Fruit fly (Drosophila melanogaster) whole organism, embryonic: ENCODE results near the gene Zdhhc8.

Experiments
- Asciz ChIP-seq: fragments of 200-800 bp; sonication (Bioruptor generic); optimal IDR thresholded peaks from 2 replicates; lab custom pipeline; 2017; ENCODE audit warnings: missing biosample characterization, mild to moderate bottlenecking, missing genetic modification characterization, missing genetic modification reagents
- Awh ChIP-seq: fragments of 200-800 bp; sonication (Bioruptor generic); IDR thresholded peaks from 2 replicates; pipeline ENCODE4, ENCODE4 v1.3.6; 2022; ENCODE audit warnings: missing biosample characterization, missing genetic modification characterization
- CG1024 ChIP-seq: fragments of 200-800 bp; sonication (Bioruptor generic); IDR thresholded peaks from 2 replicates; pipeline ENCODE4 v1.3.6; 2022; ENCODE audit warnings: missing biosample characterization, missing genetic modification characterization
- CG10543 ChIP-seq: fragments of 200-800 bp; sonication (Bioruptor generic); optimal IDR thresholded peaks from 3 replicates; lab custom pipeline; 2017; ENCODE audit warnings: missing biosample characterization, mild to moderate bottlenecking, missing genetic modification characterization, moderate library complexity
- CG10654 ChIP-seq: fragments of 200-800 bp; sonication (Bioruptor generic); optimal IDR thresholded peaks from 2 replicates; lab custom pipeline; 2016; ENCODE audit warnings: missing biosample characterization, missing genetic modification characterization
- CG11247 ChIP-seq: fragments of 200-800 bp; sonication (Bioruptor generic); IDR thresholded peaks from 2 replicates; pipeline ENCODE4 v1.3.6; 2022; ENCODE audit warnings: missing biosample characterization, missing genetic modification characterization
- CG12744 ChIP-seq: fragments of 200-800 bp; sonication (Bioruptor generic); optimal IDR thresholded peaks from 2 replicates; lab custom pipeline; 2016; ENCODE audit warnings: missing biosample characterization, missing genetic modification characterization
- CG17361 ChIP-seq: fragments of 200-800 bp; sonication (Bioruptor generic); IDR thresholded peaks from 3 replicates; pipeline ENCODE4 v1.3.6; 2022; ENCODE audit warnings: missing biosample characterization, missing genetic modification characterization
- CG17912 ChIP-seq: fragments of 200-800 bp; sonication (Bioruptor generic); optimal IDR thresholded peaks from 2 replicates; lab custom pipeline; 2018; ENCODE audit warnings: missing biosample characterization, mild to moderate bottlenecking, missing genetic modification characterization
- CG18599 ChIP-seq: fragments of 200-800 bp; sonication (Bioruptor generic); optimal IDR thresholded peaks from 3 replicates; lab custom pipeline; 2017; ENCODE audit warnings: missing biosample characterization, missing genetic modification characterization, mild to moderate bottlenecking, moderate library complexity, missing genetic modification reagents
- CG18619 ChIP-seq: fragments of 200-800 bp; sonication (Bioruptor generic); optimal IDR thresholded peaks from 3 replicates; lab custom pipeline; 2017; ENCODE audit warnings: missing biosample characterization, mild to moderate bottlenecking, missing genetic modification characterization
- CG2889 ChIP-seq: fragments of 200-800 bp; sonication (Bioruptor generic); IDR thresholded peaks from 3 replicates; pipeline ENCODE4 v1.3.6; 2022; ENCODE audit warnings: missing biosample characterization, missing genetic modification characterization
- CG31224 ChIP-seq: fragments of 200-800 bp; sonication (Bioruptor generic); IDR thresholded peaks from 2 replicates; pipeline ENCODE4 v1.3.6; 2022; ENCODE audit warnings: missing biosample characterization, missing genetic modification characterization
- CG33213 ChIP-seq: fragments of 200-800 bp; sonication (Bioruptor generic); optimal IDR thresholded peaks from 3 replicates; lab custom pipeline; 2016; ENCODE audit warnings: missing biosample characterization, missing genetic modification characterization
- CG34376 ChIP-seq: fragments of 200-800 bp; sonication (Bioruptor generic); optimal IDR thresholded peaks from 2 replicates; lab custom pipeline; 2018; ENCODE audit warnings: missing biosample characterization, mild to moderate bottlenecking, missing genetic modification characterization
- CG3995 ChIP-seq: fragments of 200-800 bp; sonication (Bioruptor generic); optimal IDR thresholded peaks from 3 replicates; lab custom pipeline; 2016; ENCODE audit warnings: missing biosample characterization, missing genetic modification characterization
- CG6254 ChIP-seq: fragments of 200-800 bp; sonication (Bioruptor generic); optimal IDR thresholded peaks from 3 replicates; lab custom pipeline; 2017; ENCODE audit warnings: mild to moderate bottlenecking, missing biosample characterization, missing genetic modification reagents, missing genetic modification characterization
- CG6654 ChIP-seq: fragments of 200-800 bp; sonication (Bioruptor generic); optimal IDR thresholded peaks from 2 replicates; lab custom pipeline; 2017; ENCODE audit warnings: missing biosample characterization, mild to moderate bottlenecking, missing genetic modification characterization
- CG8388 ChIP-seq: fragments of 200-800 bp; sonication (Bioruptor generic); optimal IDR thresholded peaks from 2 replicates; lab custom pipeline; 2019; ENCODE audit warnings: missing biosample characterization, mild to moderate bottlenecking, missing genetic modification characterization, moderate library complexity
- CG8478 ChIP-seq: fragments of >200 bp; optimal IDR thresholded peaks from 2 replicates; lab custom pipeline; 2018
- CG9817 ChIP-seq: fragments of 200-800 bp; sonication (Bioruptor generic); optimal IDR thresholded peaks from 2 replicates; lab custom pipeline; 2018; ENCODE audit warnings: missing biosample characterization, mild to moderate bottlenecking, missing genetic modification characterization, moderate library complexity
- CG9932 ChIP-seq: fragments of 200-800 bp; sonication (Bioruptor generic); IDR thresholded peaks from 2 replicates; pipeline ENCODE4 v1.3.6; 2022; ENCODE audit warnings: missing biosample characterization, missing genetic modification characterization
- Chrac-16 ChIP-seq: fragments of 200-800 bp; sonication (Bioruptor generic); optimal IDR thresholded peaks from 3 replicates; lab custom pipeline; 2016; ENCODE audit warnings: missing biosample characterization, missing genetic modification characterization
- H15 ChIP-seq: fragments of 200-800 bp; sonication (Bioruptor generic); IDR thresholded peaks from 3 replicates; pipeline ENCODE4 v1.3.6; 2022; ENCODE audit warnings: missing biosample characterization, missing genetic modification characterization
- Hr51 ChIP-seq, 2 experiments: fragments of 200-800 bp; sonication (Bioruptor generic); optimal IDR thresholded peaks; 2 replicates in 1 of 2; 3 replicates in 1 of 2; lab custom pipeline; 2016 to 2018; ENCODE audit warnings: missing biosample characterization in 2 of 2, missing genetic modification characterization in 2 of 2, mild to moderate bottlenecking in 1 of 2, moderate library complexity in 1 of 2
- MBD-R2 ChIP-seq: fragments of 200-800 bp; sonication (Bioruptor generic); IDR thresholded peaks from 2 replicates; pipeline ENCODE4 v1.3.6; 2022; ENCODE audit warnings: missing biosample characterization, missing genetic modification characterization
- Mad ChIP-seq: fragments of 200-800 bp; sonication (Bioruptor generic); optimal IDR thresholded peaks from 2 replicates; lab custom pipeline; 2016; ENCODE audit warnings: missing biosample characterization, missing genetic modification characterization
- NfI ChIP-seq: fragments of 200-800 bp; sonication (Bioruptor generic); optimal IDR thresholded peaks from 3 replicates; lab custom pipeline; 2018; ENCODE audit warnings: missing biosample characterization, mild to moderate bottlenecking, missing genetic modification characterization, moderate library complexity
- Oaz ChIP-seq: fragments of 200-800 bp; sonication (Bioruptor generic); IDR thresholded peaks from 2 replicates; pipeline ENCODE4 v1.3.6; 2022; ENCODE audit warnings: missing biosample characterization, missing genetic modification characterization
- Pdp1 ChIP-seq, 2 experiments: fragments of 200-800 bp; sonication (Bioruptor generic); optimal IDR thresholded peaks; 3 replicates each; lab custom pipeline; 2016; ENCODE audit warnings: missing biosample characterization in 2 of 2, missing genetic modification characterization in 2 of 2, mild to moderate bottlenecking in 1 of 2, moderate library complexity in 1 of 2
- Spps ChIP-seq: fragments of 200-800 bp; sonication (Bioruptor generic); optimal IDR thresholded peaks from 2 replicates; lab custom pipeline; 2018; ENCODE audit warnings: missing biosample characterization, mild to moderate bottlenecking, missing genetic modification characterization
- Sry-δ ChIP-seq: fragments of 200-800 bp; sonication (Bioruptor generic); optimal IDR thresholded peaks from 2 replicates; lab custom pipeline; 2016; ENCODE audit warnings: missing biosample characterization, missing genetic modification characterization
- Ssrp ChIP-seq: fragments of 200-800 bp; sonication (Bioruptor generic); optimal IDR thresholded peaks from 2 replicates; lab custom pipeline; 2018; ENCODE audit warnings: missing biosample characterization, mild to moderate bottlenecking, missing genetic modification characterization, moderate library complexity
- Vsx1 ChIP-seq: fragments of 200-800 bp; sonication (Bioruptor generic); optimal IDR thresholded peaks from 2 replicates; lab custom pipeline; 2017; ENCODE audit warnings: missing biosample characterization, mild to moderate bottlenecking, missing genetic modification characterization, missing genetic modification reagents
- ap ChIP-seq: fragments of 200-800 bp; sonication (Bioruptor generic); IDR thresholded peaks from 2 replicates; pipeline ENCODE4 v1.3.6; 2022; ENCODE audit warnings: missing biosample characterization, missing genetic modification characterization
- bsh ChIP-seq, 2 experiments: fragments of 200-800 bp; sonication (Bioruptor generic); optimal IDR thresholded peaks; 2 replicates each; lab custom pipeline; 2017 to 2018; ENCODE audit warnings: mild to moderate bottlenecking in 2 of 2, missing biosample characterization in 2 of 2, missing genetic modification characterization in 2 of 2, moderate library complexity in 1 of 2
- cas ChIP-seq: fragments of 200-800 bp; sonication (Bioruptor generic); IDR thresholded peaks from 2 replicates; pipeline ENCODE4 v1.3.6; 2022; ENCODE audit warnings: missing biosample characterization, missing genetic modification characterization
- chn ChIP-seq: fragments of 200-800 bp; sonication (Bioruptor generic); optimal IDR thresholded peaks from 2 replicates; lab custom pipeline; 2016; ENCODE audit warnings: missing biosample characterization, missing genetic modification characterization
- gcm ChIP-seq: fragments of 200-800 bp; sonication (Bioruptor generic); optimal IDR thresholded peaks from 2 replicates; lab custom pipeline; 2019; ENCODE audit warnings: missing biosample characterization, mild to moderate bottlenecking, missing genetic modification characterization, moderate library complexity
- h ChIP-seq: fragments of >200 bp; optimal IDR thresholded peaks from 2 replicates; lab custom pipeline; 2017
- jumu ChIP-seq: fragments of 200-800 bp; sonication (Bioruptor generic); optimal IDR thresholded peaks from 3 replicates; lab custom pipeline; 2016; ENCODE audit warnings: missing biosample characterization, missing genetic modification characterization
- org-1 ChIP-seq: fragments of 200-800 bp; sonication (Bioruptor generic); optimal IDR thresholded peaks from 2 replicates; lab custom pipeline; 2017; ENCODE audit warnings: missing biosample characterization, missing genetic modification characterization
- prd ChIP-seq, 3 experiments: fragments of >200 bp in 2 of 3; fragments of 200-800 bp in 1 of 3; sonication (Bioruptor generic) in 1 of 3; optimal IDR thresholded peaks in 2 of 3; IDR thresholded peaks in 1 of 3; 2 replicates in 2 of 3; 3 replicates in 1 of 3; pipeline versions ENCODE4 v1.3.6 to Lab custom; 2017 to 2022; ENCODE audit warnings: missing biosample characterization in 1 of 3, missing genetic modification characterization in 1 of 3
- pzg ChIP-seq: fragments of 200-800 bp; sonication (Bioruptor generic); optimal IDR thresholded peaks from 3 replicates; lab custom pipeline; 2018; ENCODE audit warnings: missing biosample characterization, mild to moderate bottlenecking, missing genetic modification characterization, moderate library complexity
- sna ChIP-seq: fragments of 200-800 bp; sonication (Bioruptor generic); IDR thresholded peaks from 2 replicates; pipeline ENCODE4 v1.3.6; 2022; ENCODE audit warnings: missing biosample characterization, missing genetic modification characterization; ENCODE audit not compliant: partially characterized antibody
- sr ChIP-seq: fragments of 200-800 bp; sonication (Bioruptor generic); IDR thresholded peaks from 3 replicates; pipeline ENCODE4 v1.3.6; 2022; ENCODE audit warnings: missing biosample characterization, missing genetic modification characterization
- tio ChIP-seq: fragments of 200-800 bp; sonication (Bioruptor generic); optimal IDR thresholded peaks from 2 replicates; lab custom pipeline; 2017; ENCODE audit warnings: missing biosample characterization, missing genetic modification characterization, inconsistent platforms
- tup ChIP-seq: fragments of 200-800 bp; sonication (Bioruptor generic); optimal IDR thresholded peaks from 2 replicates; lab custom pipeline; 2016; ENCODE audit warnings: missing biosample characterization, mild to moderate bottlenecking, missing genetic modification characterization, moderate library complexity
- vfl ChIP-seq: fragments of 200-800 bp; sonication (Bioruptor generic); optimal IDR thresholded peaks from 2 replicates; lab custom pipeline; 2016; ENCODE audit warnings: missing biosample characterization, missing genetic modification characterization
- yki ChIP-seq: fragments of >200 bp; optimal IDR thresholded peaks from 3 replicates; lab custom pipeline; 2018

The Zdhhc8 gene

DNA sequence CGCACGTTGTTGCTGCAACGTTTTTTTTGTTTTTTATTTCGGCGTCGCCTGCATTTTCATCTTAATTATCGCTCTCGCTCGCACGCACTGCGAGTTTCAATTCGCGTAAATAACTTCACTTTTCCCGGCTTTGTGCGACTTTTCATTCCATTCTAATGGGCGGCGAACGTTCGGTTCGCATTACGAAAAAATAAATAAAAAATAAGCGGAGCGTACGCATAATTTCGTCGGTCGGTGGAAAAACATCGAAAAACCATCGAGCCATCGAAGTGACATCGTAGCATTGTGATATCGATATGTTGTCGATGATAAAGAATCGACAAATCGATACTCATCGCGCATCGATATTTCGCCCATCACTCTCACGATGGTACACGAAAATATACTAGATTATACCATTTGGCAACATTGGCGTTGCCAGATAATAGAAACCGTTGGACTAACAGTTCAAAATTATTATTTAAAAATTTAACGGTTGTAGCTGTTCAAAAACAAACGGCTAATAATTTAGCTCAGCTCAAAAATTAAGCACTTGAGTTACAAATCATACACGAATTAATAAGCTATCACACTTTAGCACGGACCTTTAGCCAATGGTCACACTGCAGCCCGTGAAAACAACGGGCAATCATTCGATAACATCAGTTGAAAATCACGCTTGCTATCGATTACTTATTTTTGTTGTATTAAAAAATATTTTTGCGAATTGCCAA is at the start of gene Zdhhc8, which contains the start of gene BCL7-like (continued):
- TF ChIP-seq Spps (no peak), Asciz (GFP tag; lab: Kevin White, UChicago) (no peak), CG8388 (GFP tag; lab: Kevin White, UChicago) (peak; percentile 59), sna (GFP tag; lab: Robert Waterston, UW) (peak; percentile 95), CG8478 (lab: Kevin White, UChicago) (no peak), CG31224 (GFP tag; lab: Robert Waterston, UW) (no peak), CG17912 (GFP tag; lab: Kevin White, UChicago) (no peak), tio (GFP tag; lab: Kevin White, UChicago) (no peak), CG6654 (GFP tag; lab: Kevin White, UChicago) (no peak), tup (GFP tag; lab: Kevin White, UChicago) (no peak), CG10543 (GFP tag; lab: Kevin White, UChicago) (peak; percentile 15), CG1024 (GFP tag; lab: Robert Waterston, UW) (no peak), bsh (GFP tag; optimal IDR thresholded peaks at IDR 0.05; lab: Kevin White, UChicago) (peak; percentile 21 to 33), CG12744 (GFP tag; lab: Kevin White, UChicago) (no peak), Pdp1 (GFP tag; optimal IDR thresholded peaks at IDR 0.05; lab: Kevin White, UChicago) (peak in 1 of 2 experiments; percentile 28), CG18619 (GFP tag; lab: Kevin White, UChicago) (no peak), jumu (GFP tag; lab: Kevin White, UChicago) (no peak), CG11247 (GFP tag; lab: Robert Waterston, UW) (no peak), CG9932 (GFP tag; lab: Robert Waterston, UW) (peak; percentile 76), Chrac-16 (GFP tag; lab: Kevin White, UChicago) (peak; percentile 54), ap (GFP tag; lab: Robert Waterston, UW) (no peak), MBD-R2 (GFP tag; lab: Robert Waterston, UW) (peak; percentile 39; the same call in 1 of the 2 replicates), CG17361 (GFP tag; lab: Robert Waterston, UW) (no peak; the same call in 2 of the 3 replicates), NfI (GFP tag; lab: Kevin White, UChicago) (no peak), org-1 (GFP tag; lab: Kevin White, UChicago) (no peak), CG33213 (no peak), cas (GFP tag; lab: Robert Waterston, UW) (no peak), CG9817 (tag; lab: Kevin White, UChicago) (peak; percentile 41), Hr51 (GFP tag; optimal IDR thresholded peaks at IDR 0.05; lab: Kevin White, UChicago) (peak; percentile 27 to 34), Mad (peak; percentile 20), prd (optimal IDR thresholded peaks at IDR 0.05; lab: Kevin White, UChicago) (no peak), prd (GFP tag; IDR thresholded peaks at IDR 0.05; lab: Robert Waterston, UW) (peak; percentile 56; the same call in 1 of the 3 replicates), Awh (GFP tag; lab: Robert Waterston, UW) (no peak), CG2889 (GFP tag; lab: Robert Waterston, UW) (no peak), H15 (no peak), CG3995 (GFP tag; lab: Kevin White, UChicago) (peak; percentile 76), Sry-δ (GFP tag; lab: Kevin White, UChicago) (peak; percentile 94), Ssrp (no peak), Oaz (GFP tag; lab: Robert Waterston, UW) (no peak), CG6254 (no peak), CG18599 (GFP tag; lab: Kevin White, UChicago) (no peak), pzg (peak; percentile 88), gcm (peak; percentile 31), yki (lab: Kevin White, UChicago) (no peak), h (lab: Kevin White, UChicago) (no peak), CG34376 (GFP tag; lab: Kevin White, UChicago) (peak; percentile 52), Vsx1 (GFP tag; lab: Kevin White, UChicago) (no peak), chn (GFP tag; lab: Kevin White, UChicago) (peak; percentile 46), vfl (no peak), CG10654 (peak; percentile 14), sr (no peak)
